Fruit fly (Drosophila melanogaster): Measurements from ENCODE around the gene Pex16.
A peak's percentile ranks its signal among the peaks of the same experiment; 100 is the strongest.

Pex16 gene

dm6 chr3L:20809088-20809999 lies 31.3 kb upstream of the Pex16 start, which contains the start of the genes CG3634 and HIPP1:
CG3634 (minus strand) TSS chr3L:20809272.
HIPP1 (plus strand) TSS chr3L:20809669.
- TF ChIP-seq CG4496 (GFP tag; IDR thresholded peaks at IDR 0.05) = 0 out of 3 replicates have a peak, but pooled peaks have one; percentile 25
- TF ChIP-seq fd96Ca (GFP tag; IDR thresholded peaks at IDR 0.05) = no peak

- no peak for TF ChIP-seq CG15710 (tag; optimal IDR thresholded peaks at IDR 0.05)
- TF ChIP-seq Pif1B (GFP tag; optimal IDR thresholded peaks at IDR 0.05) = no peak
- no peak for TF ChIP-seq CG12605 (GFP tag; IDR thresholded peaks at IDR 0.05)
- TF ChIP-seq CG10348 (GFP tag; IDR thresholded peaks at IDR 0.05) = no peak
- no peak for TF ChIP-seq CG13204 (GFP tag; optimal IDR thresholded peaks at IDR 0.05)
Measured at dm6 chr3L:20800208-20800607, 22.1 kb upstream of the Pex16 start, which contains the start of gene Spc105R. Spc105R (plus strand) TSS chr3L:20800410.

DNA sequence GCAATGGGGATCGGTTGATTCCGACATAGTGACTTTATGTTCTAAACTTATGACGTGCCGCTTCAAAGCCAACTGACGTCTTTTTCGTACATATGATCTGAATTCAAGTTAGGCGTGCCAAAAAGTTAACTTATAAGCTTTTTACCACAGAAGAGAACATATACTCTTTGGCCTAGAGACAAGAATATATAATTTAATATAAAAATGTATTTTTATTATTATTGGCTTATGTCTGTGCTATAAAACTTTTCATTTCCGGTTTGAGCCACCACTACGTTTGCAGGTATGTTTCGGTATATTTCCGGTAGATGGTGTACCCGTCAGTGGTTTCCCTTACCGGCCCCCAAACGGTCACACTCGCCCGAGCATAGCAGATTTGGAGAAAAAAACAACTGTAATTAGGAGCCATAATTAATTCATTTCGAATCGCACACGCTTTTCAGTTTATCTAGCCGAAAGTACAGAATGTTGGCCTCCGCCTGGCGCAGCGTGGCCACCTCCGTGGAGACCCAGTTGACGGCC lies 20.3 kb upstream of the Pex16 start, which contains the start of the genes CG3698 and tzn:
TSS of gene CG3698 (minus strand) at position 51 of the 522 bp plus-strand sequence.
TSS of gene tzn (plus strand) at position 321 of the 522 bp plus-strand sequence.
- TF ChIP-seq CG8301 (tag; optimal IDR thresholded peaks at IDR 0.05) (no peak), rn (GFP tag; IDR thresholded peaks at IDR 0.05) (peak; percentile 76), CG8159 (tag; optimal IDR thresholded peaks at IDR 0.05) (no peak), D1 (tag; optimal IDR thresholded peaks at IDR 0.05) (no peak), CG17806 (tag; optimal IDR thresholded peaks at IDR 0.05) (no peak), CG14655 (GFP tag; optimal IDR thresholded peaks at IDR 0.05) (no peak), Snoo (tag; optimal IDR thresholded peaks at IDR 0.05) (peak; percentile 93), Pif1A (GFP tag; optimal IDR thresholded peaks at IDR 0.05) (no peak), CG34367 (tag; optimal IDR thresholded peaks at IDR 0.05) (peak; percentile 82), CG4496 (GFP tag; IDR thresholded peaks at IDR 0.05) (peak; percentile 89), CG10348 (GFP tag; IDR thresholded peaks at IDR 0.05) (no peak), Ets98B (GFP tag; IDR thresholded peaks at IDR 0.05) (peak; percentile 52; the same call in 1 of the 2 replicates), CG15710 (tag; optimal IDR thresholded peaks at IDR 0.05) (peak; percentile 72), CG32121 (GFP tag; IDR thresholded peaks at IDR 0.05) (peak; percentile 59; the same call in 1 of the 2 replicates), CG12605 (GFP tag; IDR thresholded peaks at IDR 0.05) (no peak), Pif1B (GFP tag; optimal IDR thresholded peaks at IDR 0.05) (no peak), fd96Ca (GFP tag; IDR thresholded peaks at IDR 0.05) (no peak; the same call in 2 of the 3 replicates), CG13204 (GFP tag; optimal IDR thresholded peaks at IDR 0.05) (no peak), gl (tag; optimal IDR thresholded peaks at IDR 0.05) (peak; percentile 48), CG9948 (tag; optimal IDR thresholded peaks at IDR 0.05) (no peak), EcR (GFP tag; optimal IDR thresholded peaks at IDR 0.05) (no peak)

- no peak for TF ChIP-seq CG17806 (tag; optimal IDR thresholded peaks at IDR 0.05)
- no peak for TF ChIP-seq D1 (tag; optimal IDR thresholded peaks at IDR 0.05)
- TF ChIP-seq Ets98B (GFP tag; IDR thresholded peaks at IDR 0.05) = no peak
- TF ChIP-seq CG8159 (tag; optimal IDR thresholded peaks at IDR 0.05) = no peak
- TF ChIP-seq CG15710 (tag; optimal IDR thresholded peaks at IDR 0.05) = no peak
- no peak for TF ChIP-seq fd96Ca (GFP tag; IDR thresholded peaks at IDR 0.05)
- TF ChIP-seq Snoo (tag; optimal IDR thresholded peaks at IDR 0.05) = no peak
- TF ChIP-seq CG32121 (GFP tag; IDR thresholded peaks at IDR 0.05) = no peak
Measured at dm6 chr3L:20797379-20797778, 19.3 kb upstream of the Pex16 start.

- TF ChIP-seq EcR (GFP tag; optimal IDR thresholded peaks at IDR 0.05) = no peak
- no peak for TF ChIP-seq CG12605 (GFP tag; IDR thresholded peaks at IDR 0.05)
- no peak for TF ChIP-seq CG32121 (GFP tag; IDR thresholded peaks at IDR 0.05)
- no peak for TF ChIP-seq Snoo (tag; optimal IDR thresholded peaks at IDR 0.05)
- TF ChIP-seq CG14655 (GFP tag; optimal IDR thresholded peaks at IDR 0.05) = no peak
- no peak for TF ChIP-seq CG13204 (GFP tag; optimal IDR thresholded peaks at IDR 0.05)
- no peak for TF ChIP-seq Ets98B (GFP tag; IDR thresholded peaks at IDR 0.05)
- no peak for TF ChIP-seq CG4496 (GFP tag; IDR thresholded peaks at IDR 0.05)
- no peak for TF ChIP-seq CG9948 (tag; optimal IDR thresholded peaks at IDR 0.05)
- no peak for TF ChIP-seq Pif1B (GFP tag; optimal IDR thresholded peaks at IDR 0.05)
- no peak for TF ChIP-seq CG34367 (tag; optimal IDR thresholded peaks at IDR 0.05)
- no peak for TF ChIP-seq CG17806 (tag; optimal IDR thresholded peaks at IDR 0.05)
- no peak for TF ChIP-seq CG8301 (tag; optimal IDR thresholded peaks at IDR 0.05)
- TF ChIP-seq fd96Ca (GFP tag; IDR thresholded peaks at IDR 0.05) = no peak
- no peak for TF ChIP-seq gl (tag; optimal IDR thresholded peaks at IDR 0.05)
- no peak for TF ChIP-seq D1 (tag; optimal IDR thresholded peaks at IDR 0.05)
- TF ChIP-seq CG15710 (tag; optimal IDR thresholded peaks at IDR 0.05) = no peak
- no peak for TF ChIP-seq CG10348 (GFP tag; IDR thresholded peaks at IDR 0.05)
- TF ChIP-seq rn (GFP tag; IDR thresholded peaks at IDR 0.05) = no peak
- TF ChIP-seq CG8159 (tag; optimal IDR thresholded peaks at IDR 0.05) = no peak
Measured at dm6 chr3L:20796757-20797156, 18.7 kb upstream of the Pex16 start.

- TF ChIP-seq CG8301 (tag; optimal IDR thresholded peaks at IDR 0.05) (no peak), CG4496 (GFP tag; IDR thresholded peaks at IDR 0.05) (no peak), Ets98B (GFP tag; IDR thresholded peaks at IDR 0.05) (no peak), D1 (tag; optimal IDR thresholded peaks at IDR 0.05) (no peak), EcR (GFP tag; optimal IDR thresholded peaks at IDR 0.05) (no peak), CG32121 (GFP tag; IDR thresholded peaks at IDR 0.05) (no peak), CG34367 (tag; optimal IDR thresholded peaks at IDR 0.05) (no peak), CG9948 (tag; optimal IDR thresholded peaks at IDR 0.05) (no peak), fd96Ca (GFP tag; IDR thresholded peaks at IDR 0.05) (no peak), CG12605 (GFP tag; IDR thresholded peaks at IDR 0.05) (no peak), rn (GFP tag; IDR thresholded peaks at IDR 0.05) (no peak), CG8159 (tag; optimal IDR thresholded peaks at IDR 0.05) (no peak), gl (tag; optimal IDR thresholded peaks at IDR 0.05) (no peak), CG17806 (tag; optimal IDR thresholded peaks at IDR 0.05) (no peak), Snoo (tag; optimal IDR thresholded peaks at IDR 0.05) (no peak), CG15710 (tag; optimal IDR thresholded peaks at IDR 0.05) (no peak), Pif1A (GFP tag; optimal IDR thresholded peaks at IDR 0.05) (no peak), CG13204 (GFP tag; optimal IDR thresholded peaks at IDR 0.05) (no peak), CG10348 (GFP tag; IDR thresholded peaks at IDR 0.05) (no peak)
Measured at dm6 chr3L:20792693-20793092, 14.6 kb upstream of the Pex16 start, which contains the start of gene Six4. Six4 (minus strand) TSS chr3L:20792777.
